Fruit fly (Drosophila melanogaster): ENCODE measurements around the gene Klp68D.

Gene Klp68D

DNA sequence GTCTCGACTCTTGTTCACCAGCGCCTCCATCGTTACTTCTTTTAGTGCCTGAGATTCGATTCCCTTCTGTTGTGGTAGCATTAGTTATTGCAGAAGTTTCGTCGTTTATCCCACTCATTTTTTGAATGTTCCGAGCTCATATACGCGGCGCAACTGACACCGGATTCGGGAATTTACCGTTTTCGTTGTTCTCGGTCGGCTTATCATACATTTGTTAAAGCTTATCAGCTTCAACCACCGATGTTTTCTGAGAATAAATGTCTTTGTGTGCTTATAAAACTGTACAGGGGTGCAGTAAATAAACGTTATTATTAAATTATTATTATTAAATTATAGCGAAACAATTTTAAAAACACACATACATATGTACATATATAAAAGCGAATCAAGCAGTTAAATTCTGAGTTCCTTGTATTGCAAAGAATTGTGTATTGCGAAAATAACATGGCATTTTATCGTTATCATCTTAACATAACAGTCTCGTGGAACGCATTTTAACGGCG, 41.2 kb downstream of the Klp68D start, which contains the start of gene CG43064:
TSS of gene CG43064 (minus strand) at position 147 of the 503 bp plus-strand sequence.
- peak; percentile 3 for TF ChIP-seq brk (GFP tag; optimal IDR thresholded peaks at IDR 0.05)
- TF ChIP-seq Myc (optimal IDR thresholded peaks at IDR 0.05): no peak
- no peak for TF ChIP-seq Rel (GFP tag; optimal IDR thresholded peaks at IDR 0.05)
- peak; percentile 100 for TF ChIP-seq Rel (tag; optimal IDR thresholded peaks at IDR 0.05)

DNA sequence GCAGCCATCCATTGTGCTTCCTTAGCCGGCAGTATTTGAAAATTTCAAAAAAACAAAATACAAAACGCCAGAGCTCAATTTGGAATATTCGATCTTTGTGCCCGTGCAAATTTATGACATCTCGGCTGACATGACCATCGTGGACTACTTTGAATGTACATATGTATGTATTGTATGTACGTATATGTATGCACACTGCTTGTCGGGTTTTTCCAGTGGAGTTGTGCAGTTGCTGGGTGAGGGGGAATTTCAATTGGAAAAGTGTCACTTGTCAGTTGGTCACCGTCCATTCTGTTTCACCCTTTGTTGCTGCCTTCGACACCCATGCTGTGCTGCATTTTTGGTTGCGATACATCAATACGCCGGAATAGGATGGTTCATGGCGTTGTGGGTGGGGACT, 52.3 kb downstream of the Klp68D start, which contains the start of gene CG12521:
TSS of gene CG12521 (minus strand) at position 101 of the 400 bp plus-strand sequence.
- no peak for TF ChIP-seq Myc (optimal IDR thresholded peaks at IDR 0.05)
- no peak for TF ChIP-seq jim (GFP tag; optimal IDR thresholded peaks at IDR 0.05)
- no peak for TF ChIP-seq Jra (GFP tag; optimal IDR thresholded peaks at IDR 0.05)
- no peak for TF ChIP-seq brk (GFP tag; optimal IDR thresholded peaks at IDR 0.05)
- TF ChIP-seq br (GFP tag; optimal IDR thresholded peaks at IDR 0.05): no peak
- no peak for TF ChIP-seq rgr (GFP tag; optimal IDR thresholded peaks at IDR 0.05)
- TF ChIP-seq GATAd (GFP tag; optimal IDR thresholded peaks at IDR 0.05): no peak
- no peak for TF ChIP-seq Vsx2 (GFP tag; optimal IDR thresholded peaks at IDR 0.05; ENCODE audit: partially characterized antibody)
- no peak for TF ChIP-seq Hr83 (GFP tag; optimal IDR thresholded peaks at IDR 0.05; ENCODE audit: poor library complexity, severe bottlenecking)
- no peak for TF ChIP-seq Dfd (GFP tag; optimal IDR thresholded peaks at IDR 0.05)
